Fruit fly (Drosophila melanogaster): ENCODE results near the gene frc.

frc gene

DNA sequence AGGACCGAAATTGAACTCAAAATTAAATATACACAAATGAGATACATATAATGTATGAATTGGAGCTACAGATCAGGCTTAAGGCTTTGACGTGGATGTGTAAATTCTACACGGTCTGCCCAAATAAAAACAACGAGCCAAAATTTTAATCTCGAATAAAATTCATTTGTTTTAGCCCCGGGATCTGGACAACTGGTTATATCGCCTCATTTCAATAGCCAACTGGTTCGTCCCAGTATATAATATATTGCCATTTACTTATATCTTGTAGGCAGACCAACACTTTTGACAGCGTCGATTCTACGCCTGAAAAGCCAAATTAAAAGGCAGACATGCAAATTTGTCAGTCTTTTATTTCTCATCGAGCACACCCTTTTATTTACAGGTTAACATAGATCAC, 39.9 kb downstream of the frc start:
- TF ChIP-seq mirr (GFP tag; optimal IDR thresholded peaks at IDR 0.05) (no peak), insv (GFP tag; optimal IDR thresholded peaks at IDR 0.05) (no peak), Nf-YB (GFP tag; optimal IDR thresholded peaks at IDR 0.05) (no peak), CG13894 (tag; optimal IDR thresholded peaks at IDR 0.05) (peak; percentile 82), abd-A (tag; optimal IDR thresholded peaks at IDR 0.05) (peak; percentile 67), maf-S (GFP tag; optimal IDR thresholded peaks at IDR 0.05) (no peak), chinmo (GFP tag; IDR thresholded peaks at IDR 0.05; ENCODE audit: partially characterized antibody) (peak; percentile 68; the same call in 1 of the 4 replicates), lola (GFP tag; optimal IDR thresholded peaks at IDR 0.05) (no peak)

- TF ChIP-seq pho (GFP tag; optimal IDR thresholded peaks at IDR 0.05): no peak
- peak in 1 of 2 experiments; percentile 63 for TF ChIP-seq Pdp1 (GFP tag; optimal IDR thresholded peaks at IDR 0.05)
- TF ChIP-seq Blimp-1 (GFP tag; optimal IDR thresholded peaks at IDR 0.05): peak; percentile 70
Measured at dm6 chr3L:17392412-17392811, 40.6 kb downstream of the frc start.

DNA sequence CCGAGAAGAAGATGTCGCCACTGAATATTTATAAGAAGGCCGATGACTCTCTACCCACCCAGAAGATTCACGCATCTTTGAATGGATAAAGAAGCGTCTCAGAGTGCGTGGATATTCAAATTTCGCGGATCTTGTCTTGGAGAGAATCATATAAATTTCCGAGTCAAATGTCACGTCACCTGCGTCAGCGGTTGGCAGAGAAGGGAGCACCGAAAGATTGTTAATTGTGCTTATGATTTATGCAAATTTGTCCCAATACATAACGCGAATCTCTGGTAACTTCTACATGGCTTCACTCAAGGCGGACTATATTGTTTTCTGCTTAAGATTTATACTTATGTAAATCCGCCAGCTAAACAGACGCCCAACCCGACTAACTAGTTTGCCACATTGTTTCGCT, 41.9 kb downstream of the frc start:
- TF ChIP-seq hbn (GFP tag; IDR thresholded peaks at IDR 0.05; ENCODE audit: partially characterized antibody) (no peak), CG12299 (tag; optimal IDR thresholded peaks at IDR 0.05) (no peak), Dfd (GFP tag; optimal IDR thresholded peaks at IDR 0.05) (no peak), sim (GFP tag; IDR thresholded peaks at IDR 0.05) (no peak), CG17912 (GFP tag; optimal IDR thresholded peaks at IDR 0.05) (no peak), chinmo (GFP tag; IDR thresholded peaks at IDR 0.05; ENCODE audit: partially characterized antibody) (peak; percentile 90; the same call in 2 of the 4 replicates), ase (GFP tag; IDR thresholded peaks at IDR 0.05) (no peak), mam (GFP tag; optimal IDR thresholded peaks at IDR 0.05) (no peak), CG12769 (tag; optimal IDR thresholded peaks at IDR 0.05) (peak; percentile 65), Ets65A (GFP tag) (peak; percentile 13), CG11695 (GFP tag; IDR thresholded peaks at IDR 0.05) (no peak), CG1233 (GFP tag; optimal IDR thresholded peaks at IDR 0.05) (no peak), dysf (GFP tag; IDR thresholded peaks at IDR 0.05) (no peak), CG13894 (tag; optimal IDR thresholded peaks at IDR 0.05) (peak; percentile 68), slp2 (GFP tag; optimal IDR thresholded peaks at IDR 0.05) (no peak), CG18764 (GFP tag; optimal IDR thresholded peaks at IDR 0.05) (no peak), CG7928 (GFP tag; optimal IDR thresholded peaks at IDR 0.05) (no peak), HLH3B (GFP tag; IDR thresholded peaks at IDR 0.05) (no peak), hkb (optimal IDR thresholded peaks at IDR 0.05) (no peak), hkb (GFP tag; IDR thresholded peaks at IDR 0.05) (no peak), abd-A (tag; optimal IDR thresholded peaks at IDR 0.05) (peak; percentile 85), CG8924 (tag; optimal IDR thresholded peaks at IDR 0.05) (no peak), Bdp1 (GFP tag; optimal IDR thresholded peaks at IDR 0.05) (no peak), Opbp (GFP tag; IDR thresholded peaks at IDR 0.05; ENCODE audit: partially characterized antibody) (no peak), lmd (GFP tag; IDR thresholded peaks at IDR 0.05) (no peak), D19A (tag; optimal IDR thresholded peaks at IDR 0.05) (no peak), Eip74EF (GFP tag; optimal IDR thresholded peaks at IDR 0.05) (no peak), schlank (tag; optimal IDR thresholded peaks at IDR 0.05) (no peak), CG12071 (GFP tag; optimal IDR thresholded peaks at IDR 0.05) (no peak), Nf-YA (GFP tag; IDR thresholded peaks at IDR 0.05) (no peak), Doc3 (GFP tag; IDR thresholded peaks at IDR 0.05; ENCODE audit: partially characterized antibody) (no peak), sd (tag; optimal IDR thresholded peaks at IDR 0.05) (peak; percentile 26), dmrt99B (tag; optimal IDR thresholded peaks at IDR 0.05) (no peak), ken (GFP tag; IDR thresholded peaks at IDR 0.05) (no peak), Mad (GFP tag; optimal IDR thresholded peaks at IDR 0.05) (no peak), BEAF-32 (GFP tag; optimal IDR thresholded peaks at IDR 0.05) (no peak), Rfx (GFP tag; IDR thresholded peaks at IDR 0.05) (no peak), twi (tag; optimal IDR thresholded peaks at IDR 0.05) (no peak), MESR4 (GFP tag; optimal IDR thresholded peaks at IDR 0.05) (no peak)
